Worm (Caenorhabditis elegans): ENCODE data around the gene ndab-2.

Gene ndab-2

ce11 chrIII:7198838-7199237, 18.3 kb downstream of the ndab-2 start, which contains the start of gene pfd-5 (continued):
- TF ChIP-seq dmd-4 (tag; optimal IDR thresholded peaks at IDR 0.05) (no peak), C34F6.9 (tag; optimal IDR thresholded peaks at IDR 0.05) (peak; percentile 65), mdl-1 (tag; optimal IDR thresholded peaks at IDR 0.05) (no peak), ama-1 (optimal IDR thresholded peaks at IDR 0.05) (no peak), alr-1 (tag; optimal IDR thresholded peaks at IDR 0.05) (no peak)

ce11 chrIII:7199467-7199866, 18.9 kb downstream of the ndab-2 start:
- no peak for TF ChIP-seq elt-3 (tag; optimal IDR thresholded peaks at IDR 0.05)
- peak; percentile 93 for TF ChIP-seq blmp-1 (tag; optimal IDR thresholded peaks at IDR 0.05; ENCODE audit: insufficient read depth)
- no peak for TF ChIP-seq zag-1 (tag; optimal IDR thresholded peaks at IDR 0.05)
- no peak for TF ChIP-seq ztf-11 (tag; optimal IDR thresholded peaks at IDR 0.05)
- peak; percentile 14 for TF ChIP-seq sma-3 (GFP tag; optimal IDR thresholded peaks at IDR 0.05)
- TF ChIP-seq nhr-21 (tag; optimal IDR thresholded peaks at IDR 0.05): peak; percentile 64
- peak; percentile 70 for TF ChIP-seq nhr-25 (tag; optimal IDR thresholded peaks at IDR 0.05)
- TF ChIP-seq nhr-6 (tag; optimal IDR thresholded peaks at IDR 0.05): no peak
- TF ChIP-seq egl-27 (tag; optimal IDR thresholded peaks at IDR 0.05): peak; percentile 16
- TF ChIP-seq nhr-237 (tag; optimal IDR thresholded peaks at IDR 0.05): no peak
- TF ChIP-seq lin-13 (GFP tag; optimal IDR thresholded peaks at IDR 0.05): peak; percentile 3
- no peak for TF ChIP-seq nhr-23 (tag; optimal IDR thresholded peaks at IDR 0.05)
- TF ChIP-seq mdl-1 (tag; optimal IDR thresholded peaks at IDR 0.05): peak in 1 of 2 experiments; percentile 2
- TF ChIP-seq lsy-2 (tag; optimal IDR thresholded peaks at IDR 0.05): peak in 1 of 2 experiments; percentile 4

- no peak for TF ChIP-seq lin-11 (tag; optimal IDR thresholded peaks at IDR 0.05)
- no peak for TF ChIP-seq F13H6.1 (tag; optimal IDR thresholded peaks at IDR 0.05)
- TF ChIP-seq sma-3 (GFP tag; optimal IDR thresholded peaks at IDR 0.05): peak; percentile 33
- no peak for TF ChIP-seq Y55F3AM.14 (GFP tag; optimal IDR thresholded peaks at IDR 0.05)
- peak; percentile 39 for TF ChIP-seq crh-2 (tag; optimal IDR thresholded peaks at IDR 0.05)
- peak; percentile 22 for TF ChIP-seq ceh-16 (tag; optimal IDR thresholded peaks at IDR 0.05)
- TF ChIP-seq skn-1 (tag; optimal IDR thresholded peaks at IDR 0.05): no peak
- TF ChIP-seq nhr-10 (tag; optimal IDR thresholded peaks at IDR 0.05): no peak
- no peak for TF ChIP-seq ama-1 (optimal IDR thresholded peaks at IDR 0.05)
- no peak for TF ChIP-seq nhr-12 (tag; optimal IDR thresholded peaks at IDR 0.05)
- TF ChIP-seq unc-39 (tag; optimal IDR thresholded peaks at IDR 0.05): no peak
- peak; percentile 64 for TF ChIP-seq nhr-21 (tag; optimal IDR thresholded peaks at IDR 0.05)
- no peak for TF ChIP-seq mdl-1 (tag; optimal IDR thresholded peaks at IDR 0.05)
- TF ChIP-seq gmeb-1 (tag; optimal IDR thresholded peaks at IDR 0.05): no peak
- no peak for TF ChIP-seq lin-39 (tag; optimal IDR thresholded peaks at IDR 0.05)
- peak; percentile 99 for TF ChIP-seq blmp-1 (tag; optimal IDR thresholded peaks at IDR 0.05; ENCODE audit: insufficient read depth)
- no peak for TF ChIP-seq sem-4 (tag; optimal IDR thresholded peaks at IDR 0.05)
- TF ChIP-seq lsy-2 (tag; optimal IDR thresholded peaks at IDR 0.05): peak in 1 of 2 experiments; percentile 37
- TF ChIP-seq mab-5 (tag; optimal IDR thresholded peaks at IDR 0.05): no peak
- no peak for TF ChIP-seq unc-55 (GFP tag; optimal IDR thresholded peaks at IDR 0.05)
- TF ChIP-seq zag-1 (tag; optimal IDR thresholded peaks at IDR 0.05): no peak
- TF ChIP-seq elt-3 (tag; optimal IDR thresholded peaks at IDR 0.05): no peak
- peak; percentile 57 for TF ChIP-seq sma-9 (GFP tag; optimal IDR thresholded peaks at IDR 0.05)
- TF ChIP-seq sma-9 (tag; optimal IDR thresholded peaks at IDR 0.05): no peak
- TF ChIP-seq nhr-25 (tag; optimal IDR thresholded peaks at IDR 0.05): peak; percentile 90
- peak; percentile 88 for TF ChIP-seq egl-27 (tag; optimal IDR thresholded peaks at IDR 0.05)
- no peak for TF ChIP-seq alr-1 (tag; optimal IDR thresholded peaks at IDR 0.05)
- peak; percentile 27 for TF ChIP-seq fos-1 (tag; optimal IDR thresholded peaks at IDR 0.05)
- no peak for TF ChIP-seq ztf-1 (GFP tag; conservative IDR thresholded peaks at IDR 0.05)
- TF ChIP-seq C34F6.9 (tag; optimal IDR thresholded peaks at IDR 0.05): no peak
Observed at ce11 chrIII:7201378-7202256, 21.1 kb downstream of the ndab-2 start, which contains the start of gene dpy-31. TSS of gene dpy-31 (plus strand) at chrIII:7202206.
